Worm (Caenorhabditis elegans) whole organism, L2 larva: ENCODE results near the gene cyn-3.

Experiments
- C34F6.9 ChIP-seq: fragments of 150-350 bp; optimal IDR thresholded peaks from 2 replicates; lab custom pipeline; 2014; ENCODE audit warnings: missing biosample characterization, missing genetic modification characterization
- F13H6.1 ChIP-seq: sonication (generic microtip); optimal IDR thresholded peaks from 2 replicates; lab custom pipeline; 2016; ENCODE audit warnings: missing genetic modification characterization, missing compliant biosample characterization
- R02D3.7 ChIP-seq: fragments of 150-350 bp; optimal IDR thresholded peaks from 2 replicates; lab custom pipeline; 2014; ENCODE audit warnings: missing biosample characterization, missing genetic modification characterization
- Y55F3AM.14 ChIP-seq: fragments of 200-800 bp; sonication (Bioruptor generic); optimal IDR thresholded peaks from 2 replicates; lab custom pipeline; 2018; ENCODE audit warnings: mild to moderate bottlenecking, missing genetic modification characterization, missing compliant biosample characterization
- ZK546.5 ChIP-seq: sonication (generic microtip); optimal IDR thresholded peaks from 2 replicates; lab custom pipeline; 2017; ENCODE audit warnings: missing biosample characterization, missing genetic modification characterization
- alr-1 ChIP-seq: fragments of 150-350 bp; optimal IDR thresholded peaks from 2 replicates; lab custom pipeline; 2014; ENCODE audit warnings: missing biosample characterization, missing genetic modification characterization
- aly-2 ChIP-seq: fragments of 150-350 bp; optimal IDR thresholded peaks from 2 replicates; lab custom pipeline; 2014; ENCODE audit warnings: missing biosample characterization, missing genetic modification characterization
- ama-1 ChIP-seq: fragments of 150-350 bp; optimal IDR thresholded peaks from 2 replicates; lab custom pipeline; 2018; ENCODE audit warnings: inconsistent platforms
- blmp-1 ChIP-seq: sonication (generic microtip); optimal IDR thresholded peaks from 2 replicates; lab custom pipeline; 2017; ENCODE audit warnings: missing genetic modification characterization, mild to moderate bottlenecking, missing compliant biosample characterization, antibody characterized with exemption, moderate library complexity; ENCODE audit not compliant: insufficient read depth
- ceh-16 ChIP-seq: fragments of 150-350 bp; optimal IDR thresholded peaks from 2 replicates; lab custom pipeline; 2014; ENCODE audit warnings: missing biosample characterization, missing genetic modification characterization
- ceh-82 ChIP-seq: fragments of 150-350 bp; optimal IDR thresholded peaks from 2 replicates; lab custom pipeline; 2014; ENCODE audit warnings: missing biosample characterization, missing genetic modification characterization
- crh-2 ChIP-seq: sonication (generic microtip); optimal IDR thresholded peaks from 2 replicates; lab custom pipeline; 2017; ENCODE audit warnings: missing biosample characterization, missing genetic modification characterization
- dmd-4 ChIP-seq: sonication (generic microtip); optimal IDR thresholded peaks from 2 replicates; lab custom pipeline; 2017; ENCODE audit warnings: missing biosample characterization, missing genetic modification characterization
- egl-27 ChIP-seq: sonication (generic microtip); optimal IDR thresholded peaks from 3 replicates; lab custom pipeline; 2017; ENCODE audit warnings: missing biosample characterization, missing genetic modification reagents, missing genetic modification characterization
- elt-1 ChIP-seq: fragments of 150-350 bp; optimal IDR thresholded peaks from 2 replicates; lab custom pipeline; 2014; ENCODE audit warnings: missing biosample characterization, missing genetic modification characterization
- elt-3 ChIP-seq: sonication (generic microtip); optimal IDR thresholded peaks from 2 replicates; lab custom pipeline; 2017; ENCODE audit warnings: missing biosample characterization, missing genetic modification characterization
- fos-1 ChIP-seq: fragments of 150-350 bp; optimal IDR thresholded peaks from 2 replicates; lab custom pipeline; 2014; ENCODE audit warnings: missing biosample characterization, missing genetic modification characterization
- gmeb-1 ChIP-seq: fragments of 150-350 bp; optimal IDR thresholded peaks from 2 replicates; lab custom pipeline; 2014; ENCODE audit warnings: missing biosample characterization, missing genetic modification characterization
- lin-11 ChIP-seq: fragments of 150-350 bp; sonication (generic microtip); optimal IDR thresholded peaks from 2 replicates; lab custom pipeline; 2014; ENCODE audit warnings: missing biosample characterization, missing genetic modification characterization, inconsistent platforms, mixed read lengths
- lin-13 ChIP-seq: fragments of 150-350 bp; optimal IDR thresholded peaks from 2 replicates; lab custom pipeline; 2014; ENCODE audit warnings: missing biosample characterization, missing genetic modification reagents, missing genetic modification characterization
- lin-39 ChIP-seq: fragments of 150-350 bp; optimal IDR thresholded peaks from 2 replicates; lab custom pipeline; 2014; ENCODE audit warnings: missing biosample characterization, missing genetic modification reagents, missing genetic modification characterization
- lsy-2 ChIP-seq, 2 experiments: fragments of 150-350 bp in 1 of 2; sonication (generic microtip) in 1 of 2; optimal IDR thresholded peaks; 2 replicates each; lab custom pipeline; 2014 to 2017; ENCODE audit warnings: missing biosample characterization in 2 of 2, missing genetic modification characterization in 2 of 2
- mab-5 ChIP-seq: fragments of 150-350 bp; optimal IDR thresholded peaks from 2 replicates; lab custom pipeline; 2014; ENCODE audit warnings: missing biosample characterization, missing genetic modification characterization
- mbf-1 ChIP-seq: sonication (generic microtip); optimal IDR thresholded peaks from 2 replicates; lab custom pipeline; 2017; ENCODE audit warnings: missing biosample characterization, missing genetic modification characterization
- mdl-1 ChIP-seq, 2 experiments: fragments of 150-350 bp in 1 of 2; sonication (generic microtip) in 1 of 2; optimal IDR thresholded peaks; 2 replicates each; lab custom pipeline; 2017; ENCODE audit warnings: missing biosample characterization in 2 of 2, missing genetic modification characterization in 2 of 2
- nhr-10 ChIP-seq: sonication (generic microtip); optimal IDR thresholded peaks from 2 replicates; lab custom pipeline; 2017; ENCODE audit warnings: missing biosample characterization, missing genetic modification characterization
- nhr-11 ChIP-seq: fragments of 150-350 bp; optimal IDR thresholded peaks from 2 replicates; lab custom pipeline; 2014; ENCODE audit warnings: missing biosample characterization, missing genetic modification characterization
- nhr-12 ChIP-seq: fragments of 150-350 bp; optimal IDR thresholded peaks from 2 replicates; lab custom pipeline; 2014; ENCODE audit warnings: missing biosample characterization, missing genetic modification characterization
- nhr-129 ChIP-seq: fragments of 150-350 bp; optimal IDR thresholded peaks from 2 replicates; lab custom pipeline; 2014; ENCODE audit warnings: missing biosample characterization, missing genetic modification characterization
- nhr-21 ChIP-seq: fragments of 150-350 bp; optimal IDR thresholded peaks from 2 replicates; lab custom pipeline; 2014; ENCODE audit warnings: missing biosample characterization, missing genetic modification characterization
- nhr-23 ChIP-seq: fragments of 150-350 bp; optimal IDR thresholded peaks from 2 replicates; lab custom pipeline; 2014; ENCODE audit warnings: missing biosample characterization, missing genetic modification reagents, missing genetic modification characterization
- nhr-237 ChIP-seq: fragments of 150-350 bp; optimal IDR thresholded peaks from 2 replicates; lab custom pipeline; 2014; ENCODE audit warnings: missing biosample characterization, missing genetic modification characterization
- nhr-25 ChIP-seq: fragments of 150-350 bp; sonication (generic microtip); optimal IDR thresholded peaks from 3 replicates; lab custom pipeline; 2014; ENCODE audit warnings: missing biosample characterization, missing genetic modification characterization
- nhr-6 ChIP-seq: fragments of 150-350 bp; optimal IDR thresholded peaks from 2 replicates; lab custom pipeline; 2014; ENCODE audit warnings: missing biosample characterization, missing genetic modification characterization
- nhr-77 ChIP-seq: fragments of 150-350 bp; optimal IDR thresholded peaks from 2 replicates; lab custom pipeline; 2014; ENCODE audit warnings: missing biosample characterization, missing genetic modification characterization
- peb-1 ChIP-seq: fragments of 150-350 bp; optimal IDR thresholded peaks from 2 replicates; lab custom pipeline; 2014; ENCODE audit warnings: missing biosample characterization, missing genetic modification characterization
- sem-4 ChIP-seq: fragments of 150-350 bp; optimal IDR thresholded peaks from 2 replicates; lab custom pipeline; 2014; ENCODE audit warnings: missing biosample characterization, missing genetic modification reagents, missing genetic modification characterization
- skn-1 ChIP-seq: sonication (generic microtip); optimal IDR thresholded peaks from 2 replicates; lab custom pipeline; 2017; ENCODE audit warnings: missing biosample characterization, missing genetic modification characterization
- sma-3 ChIP-seq: sonication (generic microtip); optimal IDR thresholded peaks from 2 replicates; lab custom pipeline; 2016; ENCODE audit warnings: missing genetic modification reagents, missing genetic modification characterization, missing compliant biosample characterization
- sma-9 ChIP-seq, 2 experiments: fragments of 150-350 bp in 1 of 2; sonication (generic microtip) in 1 of 2; optimal IDR thresholded peaks; 2 replicates each; lab custom pipeline; 2014 to 2016; ENCODE audit warnings: missing genetic modification characterization in 2 of 2, mild to moderate bottlenecking in 1 of 2, missing biosample characterization in 1 of 2, missing compliant biosample characterization in 1 of 2, missing genetic modification reagents in 1 of 2, moderate library complexity in 1 of 2
- snpc-4 ChIP-seq: fragments of 150-350 bp; optimal IDR thresholded peaks from 2 replicates; lab custom pipeline; 2014; ENCODE audit warnings: missing biosample characterization, missing genetic modification characterization
- unc-39 ChIP-seq: fragments of 150-350 bp; optimal IDR thresholded peaks from 2 replicates; lab custom pipeline; 2014; ENCODE audit warnings: missing biosample characterization, missing genetic modification characterization
- unc-55 ChIP-seq: fragments of 150-350 bp; sonication (generic microtip); optimal IDR thresholded peaks from 3 replicates; lab custom pipeline; 2014; ENCODE audit warnings: missing biosample characterization, missing genetic modification reagents, missing genetic modification characterization
- unc-62 ChIP-seq: fragments of 150-350 bp; optimal IDR thresholded peaks from 2 replicates; lab custom pipeline; 2014; ENCODE audit warnings: missing biosample characterization, missing genetic modification reagents, missing genetic modification characterization
- zag-1 ChIP-seq: fragments of 150-350 bp; optimal IDR thresholded peaks from 2 replicates; lab custom pipeline; 2014; ENCODE audit warnings: missing biosample characterization, missing genetic modification characterization
- ztf-1 ChIP-seq: fragments of 200-800 bp; sonication (Bioruptor generic); conservative IDR thresholded peaks from 2 replicates; pipeline ENCODE4 v1.3.6; 2022; ENCODE audit warnings: missing genetic modification characterization, missing compliant biosample characterization
- ztf-11 ChIP-seq: sonication (generic microtip); optimal IDR thresholded peaks from 2 replicates; lab custom pipeline; 2017; ENCODE audit warnings: missing biosample characterization, missing genetic modification characterization
- ztf-4 ChIP-seq: fragments of 150-350 bp; optimal IDR thresholded peaks from 2 replicates; lab custom pipeline; 2014; ENCODE audit warnings: missing biosample characterization, missing genetic modification characterization

Gene cyn-3

ce11 chrV:15189567-15189966 lies at the start of gene cyn-3:
cyn-3 (plus strand) TSS chrV:15189927.
- TF ChIP-seq C34F6.9 (tag; lab: Kevin White, UChicago) (peak; percentile 93), unc-55 (GFP tag; lab: Kevin White, UChicago) (peak; percentile 97), fos-1 (tag; lab: Kevin White, UChicago) (peak; percentile 76), sma-9 (GFP tag; optimal IDR thresholded peaks at IDR 0.05; lab: Kevin White, UChicago) (peak; percentile 90), sma-9 (tag; optimal IDR thresholded peaks at IDR 0.05; lab: Kevin White, UChicago) (no peak), lsy-2 (tag; optimal IDR thresholded peaks at IDR 0.05; lab: Kevin White, UChicago) (peak; percentile 82 to 93), unc-39 (tag; lab: Kevin White, UChicago) (no peak), gmeb-1 (peak; percentile 99), nhr-11 (tag; lab: Kevin White, UChicago) (no peak), nhr-237 (tag; lab: Kevin White, UChicago) (no peak), nhr-12 (tag; lab: Kevin White, UChicago) (no peak), crh-2 (tag; lab: Kevin White, UChicago) (peak; percentile 96), Y55F3AM.14 (GFP tag; lab: Kevin White, UChicago) (no peak), ceh-82 (tag; lab: Kevin White, UChicago) (peak; percentile 38), egl-27 (tag; lab: Kevin White, UChicago) (peak; percentile 31), skn-1 (no peak), sem-4 (peak; percentile 92), nhr-129 (tag; lab: Kevin White, UChicago) (peak; percentile 89), ztf-1 (no peak), aly-2 (no peak), dmd-4 (tag; lab: Kevin White, UChicago) (no peak), blmp-1 (tag; lab: Kevin White, UChicago) (peak; percentile 78), mab-5 (tag; lab: Kevin White, UChicago) (peak; percentile 81), F13H6.1 (tag; lab: Kevin White, UChicago) (peak; percentile 85), elt-1 (tag; lab: Kevin White, UChicago) (no peak), R02D3.7 (peak; percentile 41), lin-39 (no peak), lin-11 (tag; lab: Kevin White, UChicago) (peak; percentile 91), unc-62 (GFP tag; lab: Kevin White, UChicago) (no peak), alr-1 (no peak), snpc-4 (tag; lab: Kevin White, UChicago) (peak; percentile 87), ceh-16 (peak; percentile 59), ztf-11 (tag; lab: Kevin White, UChicago) (no peak), nhr-25 (tag; lab: Kevin White, UChicago) (peak; percentile 93), lin-13 (GFP tag; lab: Kevin White, UChicago) (peak; percentile 93), nhr-6 (tag; lab: Kevin White, UChicago) (no peak), nhr-10 (no peak), mbf-1 (tag; lab: Kevin White, UChicago) (no peak), elt-3 (tag; lab: Kevin White, UChicago) (no peak), sma-3 (peak; percentile 87), ZK546.5 (tag; lab: Kevin White, UChicago) (peak; percentile 30), mdl-1 (tag; optimal IDR thresholded peaks at IDR 0.05; lab: Kevin White, UChicago) (no peak), ztf-4 (tag; lab: Kevin White, UChicago) (peak; percentile 73), peb-1 (tag; lab: Kevin White, UChicago) (no peak), ama-1 (lab: Kevin White, UChicago) (peak; percentile 85), nhr-23 (tag; lab: Kevin White, UChicago) (no peak), zag-1 (peak; percentile 46), nhr-21 (tag; lab: Kevin White, UChicago) (peak; percentile 85), nhr-77 (peak; percentile 54)
